Worm (Caenorhabditis elegans): ENCODE results near the gene clec-167.

DNA sequence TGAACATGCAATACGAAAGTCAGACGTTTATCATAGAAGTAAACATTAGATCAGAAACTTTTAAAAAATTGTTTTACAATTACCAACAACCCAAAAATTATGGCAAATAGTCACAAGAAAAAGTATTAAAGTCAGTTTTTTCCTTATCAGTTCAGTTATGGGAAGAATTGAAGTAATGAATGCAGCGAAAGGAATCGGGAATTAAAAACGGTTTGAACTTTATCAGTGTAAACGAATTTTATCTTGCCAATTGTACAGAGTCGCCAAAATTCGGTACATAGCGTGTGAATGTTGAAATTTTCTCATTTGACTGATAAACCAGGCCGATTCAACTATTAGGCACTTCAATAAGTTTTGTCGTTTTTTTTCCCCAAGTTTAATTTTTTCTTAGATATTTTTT, 10.6 kb upstream of the clec-167 start:
- TF ChIP-seq him-1 (tag; optimal IDR thresholded peaks at IDR 0.05) (no peak), W03F9.2 (tag; optimal IDR thresholded peaks at IDR 0.05) (no peak)
